Worm (Caenorhabditis elegans) whole organism, L2 larva: ENCODE results near the gene srh-171.

Experiments
- F13H6.1 ChIP-seq: sonication (generic microtip); optimal IDR thresholded peaks from 2 replicates; lab custom pipeline; 2016; ENCODE audit warnings: missing genetic modification characterization, missing compliant biosample characterization
- aly-2 ChIP-seq: fragments of 150-350 bp; optimal IDR thresholded peaks from 2 replicates; lab custom pipeline; 2014; ENCODE audit warnings: missing biosample characterization, missing genetic modification characterization
- fos-1 ChIP-seq: fragments of 150-350 bp; optimal IDR thresholded peaks from 2 replicates; lab custom pipeline; 2014; ENCODE audit warnings: missing biosample characterization, missing genetic modification characterization
- lsy-2 ChIP-seq, 2 experiments: fragments of 150-350 bp in 1 of 2; sonication (generic microtip) in 1 of 2; optimal IDR thresholded peaks; 2 replicates each; lab custom pipeline; 2014 to 2017; ENCODE audit warnings: missing biosample characterization in 2 of 2, missing genetic modification characterization in 2 of 2
- nhr-237 ChIP-seq: fragments of 150-350 bp; optimal IDR thresholded peaks from 2 replicates; lab custom pipeline; 2014; ENCODE audit warnings: missing biosample characterization, missing genetic modification characterization
- nhr-25 ChIP-seq: fragments of 150-350 bp; sonication (generic microtip); optimal IDR thresholded peaks from 3 replicates; lab custom pipeline; 2014; ENCODE audit warnings: missing biosample characterization, missing genetic modification characterization
- nhr-77 ChIP-seq: fragments of 150-350 bp; optimal IDR thresholded peaks from 2 replicates; lab custom pipeline; 2014; ENCODE audit warnings: missing biosample characterization, missing genetic modification characterization
- unc-62 ChIP-seq: fragments of 150-350 bp; optimal IDR thresholded peaks from 2 replicates; lab custom pipeline; 2014; ENCODE audit warnings: missing biosample characterization, missing genetic modification reagents, missing genetic modification characterization

DNA sequence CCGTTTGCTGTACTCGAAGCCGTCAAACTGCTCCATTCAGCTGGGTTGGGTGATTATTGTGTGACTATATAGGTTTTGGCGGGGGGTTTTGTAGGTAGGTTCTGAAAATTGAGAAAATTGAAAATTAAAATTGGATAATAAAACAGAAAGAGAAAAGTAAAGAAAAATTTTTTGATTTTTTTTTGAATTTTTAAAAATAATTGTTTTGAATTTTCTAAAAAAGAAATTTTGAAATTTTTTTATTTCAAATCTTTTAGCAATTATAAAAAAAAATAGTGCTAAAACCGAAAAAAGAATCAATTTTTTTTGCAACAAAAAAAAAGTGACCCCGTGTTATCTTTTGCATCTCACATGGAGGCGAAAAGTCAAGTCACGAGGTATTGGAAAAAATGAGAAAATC lies 38.9 kb downstream of the srh-171 start, which contains the start of gene unc-51:
- TF ChIP-seq nhr-237 (tag; lab: Kevin White, UChicago): no peak
- TF ChIP-seq nhr-25 (tag; lab: Kevin White, UChicago): peak; percentile 9
- TF ChIP-seq nhr-77: no peak
- no peak for TF ChIP-seq aly-2 (tag; lab: Kevin White, UChicago)
- TF ChIP-seq lsy-2 (tag; optimal IDR thresholded peaks at IDR 0.05; lab: Kevin White, UChicago): no peak
- TF ChIP-seq unc-62: no peak
- no peak for TF ChIP-seq fos-1 (tag; lab: Kevin White, UChicago)
- TF ChIP-seq F13H6.1 (tag; lab: Kevin White, UChicago): no peak
